Worm (Caenorhabditis elegans): ENCODE data around the gene W03C9.8.
A peak's percentile ranks its signal among the peaks of the same experiment; 100 is the strongest.

The W03C9.8 gene

DNA sequence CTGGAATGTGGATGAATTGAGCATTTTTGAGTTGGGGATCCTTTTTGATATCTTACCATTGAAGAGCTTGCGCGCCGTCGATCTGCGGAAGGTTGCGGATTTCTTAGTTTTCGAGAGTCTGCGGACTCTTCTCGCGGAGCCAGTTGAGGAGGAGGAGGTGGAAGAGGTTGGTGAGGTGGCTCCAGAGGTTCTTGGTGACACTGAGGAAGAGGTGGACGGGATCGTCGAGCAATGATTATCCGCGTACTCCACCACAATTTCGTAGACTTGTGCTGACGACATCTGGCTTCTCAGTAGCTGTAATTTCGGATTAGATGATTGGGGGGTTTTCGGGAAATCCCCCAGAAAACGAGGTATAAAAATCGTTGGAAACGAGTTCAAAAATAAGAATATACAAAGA, 28.8 kb downstream of the W03C9.8 start, which contains the start of gene Y17G7B.21:
Gene Y17G7B.21 (minus strand): TSS at position 299 of the 400 bp plus-strand sequence.
- TF ChIP-seq Y75B8A.6 (GFP tag; IDR thresholded peaks at IDR 0.05) = no peak
- no peak for TF ChIP-seq duxl-1 (tag; optimal IDR thresholded peaks at IDR 0.05; ENCODE audit: poor library complexity)
- TF ChIP-seq zip-2 (tag; optimal IDR thresholded peaks at IDR 0.05) = no peak
- no peak for TF ChIP-seq dmd-8 (GFP tag; IDR thresholded peaks at IDR 0.05)
- peak; percentile 56 for TF ChIP-seq Y5F2A.4 (GFP tag; optimal IDR thresholded peaks at IDR 0.05)
- TF ChIP-seq ceh-82 (tag; optimal IDR thresholded peaks at IDR 0.05) = no peak
- TF ChIP-seq nhr-28 (tag; optimal IDR thresholded peaks at IDR 0.05) = no peak
- no peak for TF ChIP-seq mdl-1 (tag; optimal IDR thresholded peaks at IDR 0.05)
- no peak for TF ChIP-seq fkh-10 (GFP tag; optimal IDR thresholded peaks at IDR 0.05)
- no peak for TF ChIP-seq mxl-3 (GFP tag; optimal IDR thresholded peaks at IDR 0.05)
- TF ChIP-seq hmg-1.1 (GFP tag; IDR thresholded peaks at IDR 0.05) = no peak
- TF ChIP-seq zag-1 (tag; optimal IDR thresholded peaks at IDR 0.05) = no peak
- peak in 1 of 2 experiments; percentile 4 for TF ChIP-seq daf-16 (GFP tag; optimal IDR thresholded peaks at IDR 0.05)
- no peak for TF ChIP-seq daf-16 (tag; optimal IDR thresholded peaks at IDR 0.05)
- no peak for TF ChIP-seq daf-19 (GFP tag; conservative IDR thresholded peaks at IDR 0.05)
- no peak for TF ChIP-seq F49E8.2 (tag; optimal IDR thresholded peaks at IDR 0.05; ENCODE audit: borderline replicate concordance)
- TF ChIP-seq zip-11 (GFP tag; IDR thresholded peaks at IDR 0.05) = no peak
- TF ChIP-seq sdz-12 (GFP tag; optimal IDR thresholded peaks at IDR 0.05) = peak; percentile 51
- TF ChIP-seq lin-29 (GFP tag; IDR thresholded peaks at IDR 0.05) = no peak
- no peak for TF ChIP-seq ceh-32 (tag; optimal IDR thresholded peaks at IDR 0.05; ENCODE audit: poor library complexity)
- peak; percentile 40; the same call in 1 of the 2 replicates for TF ChIP-seq tra-1 (GFP tag; IDR thresholded peaks at IDR 0.05)
- no peak for TF ChIP-seq egl-43 (GFP tag; IDR thresholded peaks at IDR 0.05)
- 0 out of 2 replicates have a peak, but pooled peaks have one; percentile 12 for TF ChIP-seq vab-7 (GFP tag; IDR thresholded peaks at IDR 0.05)
- no peak for TF ChIP-seq Y48G9A.11 (GFP tag; IDR thresholded peaks at IDR 0.05)
- TF ChIP-seq php-3 (GFP tag; IDR thresholded peaks at IDR 0.05) = no peak
- no peak for TF ChIP-seq lin-15B (tag; optimal IDR thresholded peaks at IDR 0.05)
- TF ChIP-seq mes-2 (tag; optimal IDR thresholded peaks at IDR 0.05; ENCODE audit: poor library complexity, severe bottlenecking) = peak; percentile 58
- no peak for TF ChIP-seq ZK337.2 (GFP tag; IDR thresholded peaks at IDR 0.05)
- TF ChIP-seq lin-39 (tag; optimal IDR thresholded peaks at IDR 0.05) = no peak
- TF ChIP-seq unc-62 (GFP tag; optimal IDR thresholded peaks at IDR 0.05 in 1 of 2) = no peak
- TF ChIP-seq unc-62 (tag; optimal IDR thresholded peaks at IDR 0.05) = no peak
- TF ChIP-seq nhr-48 (tag; optimal IDR thresholded peaks at IDR 0.05) = no peak
- TF ChIP-seq mdt-29 (GFP tag; IDR thresholded peaks at IDR 0.05) = peak; percentile 33; the same call in 1 of the 2 replicates
- TF ChIP-seq F10B5.3 (tag; optimal IDR thresholded peaks at IDR 0.05) = no peak
- TF ChIP-seq ama-1 (optimal IDR thresholded peaks at IDR 0.05) = peak; percentile 29
- TF ChIP-seq ctbp-1 (GFP tag; IDR thresholded peaks at IDR 0.05) = peak; percentile 43; the same call in 1 of the 2 replicates
- TF ChIP-seq arid-1 (GFP tag; conservative IDR thresholded peaks at IDR 0.05) = peak; percentile 59; the same call in 1 of the 2 replicates
- TF ChIP-seq nhr-102 (tag; optimal IDR thresholded peaks at IDR 0.05) = peak; percentile 37
- TF ChIP-seq madf-9 (GFP tag; conservative IDR thresholded peaks at IDR 0.05) = no peak
- TF ChIP-seq T26A8.4 (GFP tag; IDR thresholded peaks at IDR 0.05) = 0 out of 2 replicates have a peak, but pooled peaks have one; percentile 42
- TF ChIP-seq F37D6.2 (tag; optimal IDR thresholded peaks at IDR 0.05) = no peak
- no peak for TF ChIP-seq dmd-6 (GFP tag; IDR thresholded peaks at IDR 0.05)
- TF ChIP-seq ceh-28 (tag; optimal IDR thresholded peaks at IDR 0.05) = no peak
- no peak for TF ChIP-seq nhr-41 (GFP tag; IDR thresholded peaks at IDR 0.05)
- no peak for TF ChIP-seq gei-8 (GFP tag; optimal IDR thresholded peaks at IDR 0.05)
- peak; percentile 41; the same call in 1 of the 2 replicates for TF ChIP-seq pha-4 (GFP tag; IDR thresholded peaks at IDR 0.05)
- no peak for TF ChIP-seq pha-4 (tag; optimal IDR thresholded peaks at IDR 0.05)
- no peak for TF ChIP-seq attf-4 (tag; optimal IDR thresholded peaks at IDR 0.05)
- TF ChIP-seq lim-7 (GFP tag; IDR thresholded peaks at IDR 0.05) = 0 out of 2 replicates have a peak, but pooled peaks have one; percentile 10
- no peak for TF ChIP-seq saeg-2 (GFP tag; IDR thresholded peaks at IDR 0.05)
- no peak for TF ChIP-seq dpl-1 (GFP tag; optimal IDR thresholded peaks at IDR 0.05)
- TF ChIP-seq ceh-20 (GFP tag; IDR thresholded peaks at IDR 0.05) = no peak
